Worm (Caenorhabditis elegans) whole organism, L1 larva: ENCODE measurements around the gene tbc-10.

Experiments
- C04F5.9 ChIP-seq: sonication (generic microtip); optimal IDR thresholded peaks from 2 replicates; lab custom pipeline; 2016; ENCODE audit warnings: missing genetic modification characterization, missing compliant biosample characterization
- F16B12.6 ChIP-seq: fragments of 150-350 bp; optimal IDR thresholded peaks from 2 replicates; lab custom pipeline; 2014; ENCODE audit warnings: missing biosample characterization, missing genetic modification characterization
- Y116A8C.19 ChIP-seq: sonication (generic microtip); optimal IDR thresholded peaks from 2 replicates; lab custom pipeline; 2016; ENCODE audit warnings: missing compliant biosample characterization, missing genetic modification characterization, borderline replicate concordance
- aha-1 ChIP-seq: fragments of 150-350 bp; optimal IDR thresholded peaks from 2 replicates; lab custom pipeline; 2014; ENCODE audit warnings: missing biosample characterization, missing genetic modification characterization
- alr-1 ChIP-seq: fragments of 200-800 bp; sonication (Bioruptor generic); optimal IDR thresholded peaks from 2 replicates; lab custom pipeline; 2018; ENCODE audit warnings: borderline replicate concordance, mild to moderate bottlenecking, missing genetic modification characterization, missing compliant biosample characterization
- ama-1 ChIP-seq: fragments of 150-350 bp; optimal IDR thresholded peaks from 2 replicates; lab custom pipeline; 2014
- blmp-1 ChIP-seq: fragments of 150-350 bp; optimal IDR thresholded peaks from 2 replicates; lab custom pipeline; 2014; ENCODE audit warnings: missing biosample characterization, missing genetic modification characterization
- dsc-1 ChIP-seq: sonication (generic microtip); optimal IDR thresholded peaks from 2 replicates; lab custom pipeline; 2016; ENCODE audit warnings: mild to moderate bottlenecking, missing genetic modification characterization, missing compliant biosample characterization
- efl-1 ChIP-seq, 4 experiments: fragments of 150-350 bp; optimal IDR thresholded peaks in 3 of 4; peaks in 1 of 4; 1 replicate in 1 of 4; 2 replicates in 3 of 4; lab custom pipeline; 2014; ENCODE audit warnings: missing biosample characterization in 2 of 4, missing genetic modification characterization in 2 of 4, missing genetic modification reagents in 2 of 4
- efl-3 ChIP-seq: fragments of 200-800 bp; sonication (Bioruptor generic); optimal IDR thresholded peaks from 2 replicates; lab custom pipeline; 2018; ENCODE audit warnings: mild to moderate bottlenecking, missing genetic modification characterization, missing compliant biosample characterization
- egl-13 ChIP-seq: sonication (generic microtip); optimal IDR thresholded peaks from 2 replicates; lab custom pipeline; 2016; ENCODE audit warnings: missing genotype, missing genetic modification reagents, missing genetic modification characterization, missing compliant biosample characterization
- elt-2 ChIP-seq: sonication (generic microtip); optimal IDR thresholded peaks from 2 replicates; lab custom pipeline; 2016; ENCODE audit warnings: missing genetic modification characterization, mild to moderate bottlenecking, inconsistent platforms, missing compliant biosample characterization, missing genetic modification reagents
- fkh-4 ChIP-seq: sonication (generic microtip); optimal IDR thresholded peaks from 2 replicates; lab custom pipeline; 2016; ENCODE audit warnings: missing compliant biosample characterization, missing genetic modification characterization, borderline replicate concordance
- hlh-17 ChIP-seq: fragments of 200-800 bp; sonication (Bioruptor generic); optimal IDR thresholded peaks from 2 replicates; lab custom pipeline; 2018; ENCODE audit warnings: missing genetic modification characterization, mild to moderate bottlenecking, missing compliant biosample characterization, moderate library complexity, borderline replicate concordance
- hlh-4 ChIP-seq: sonication (generic microtip); optimal IDR thresholded peaks from 2 replicates; lab custom pipeline; 2016; ENCODE audit warnings: mild to moderate bottlenecking, missing genetic modification characterization, missing compliant biosample characterization
- irx-1 ChIP-seq: sonication (generic microtip); optimal IDR thresholded peaks from 2 replicates; lab custom pipeline; 2016; ENCODE audit warnings: missing genetic modification characterization, missing compliant biosample characterization
- lin-14 ChIP-seq: fragments of 200-800 bp; sonication (Bioruptor generic); optimal IDR thresholded peaks from 2 replicates; lab custom pipeline; 2018; ENCODE audit warnings: mild to moderate bottlenecking, missing genetic modification characterization, moderate library complexity, missing compliant biosample characterization
- lin-15B ChIP-seq: fragments of 150-350 bp; sonication (generic microtip); optimal IDR thresholded peaks from 3 replicates; lab custom pipeline; 2014; ENCODE audit warnings: missing biosample characterization, missing genetic modification characterization
- lin-39 ChIP-seq: fragments of 150-350 bp; optimal IDR thresholded peaks from 2 replicates; lab custom pipeline; 2014; ENCODE audit warnings: missing biosample characterization, missing genetic modification reagents, missing genetic modification characterization
- lir-3 ChIP-seq: sonication (generic microtip); optimal IDR thresholded peaks from 2 replicates; lab custom pipeline; 2016; ENCODE audit warnings: mild to moderate bottlenecking, missing genetic modification characterization, moderate library complexity, missing compliant biosample characterization; ENCODE audit not compliant: poor library complexity
- lsy-2 ChIP-seq, 2 experiments: fragments of 150-350 bp; optimal IDR thresholded peaks; 2 replicates each; lab custom pipeline; 2014; ENCODE audit warnings: missing biosample characterization in 2 of 2, missing genetic modification characterization in 2 of 2
- mab-9 ChIP-seq: fragments of 200-800 bp; sonication (Bioruptor generic); IDR thresholded peaks from 2 replicates; pipeline ENCODE4 v1.3.6; 2022; ENCODE audit warnings: missing genetic modification reagents, missing genetic modification characterization, missing compliant biosample characterization
- mdl-1 ChIP-seq, 2 experiments: fragments of 150-350 bp; optimal IDR thresholded peaks; 2 replicates each; lab custom pipeline; 2014 to 2017; ENCODE audit warnings: missing biosample characterization in 2 of 2, missing genetic modification characterization in 2 of 2, inconsistent platforms in 1 of 2
- mef-2 ChIP-seq: fragments of 150-350 bp; optimal IDR thresholded peaks from 2 replicates; lab custom pipeline; 2014; ENCODE audit warnings: missing biosample characterization, missing genetic modification characterization
- mep-1 ChIP-seq: fragments of 150-350 bp; optimal IDR thresholded peaks from 2 replicates; lab custom pipeline; 2014; ENCODE audit warnings: missing biosample characterization, missing genetic modification characterization
- nhr-85 ChIP-seq: sonication (generic microtip); peaks from one replicate; lab custom pipeline; 2016; ENCODE audit warnings: missing genetic modification characterization, inconsistent platforms, missing compliant biosample characterization
- pax-3 ChIP-seq: fragments of 200-800 bp; sonication (Bioruptor generic); optimal IDR thresholded peaks from 2 replicates; lab custom pipeline; 2018; ENCODE audit warnings: mild to moderate bottlenecking, missing genetic modification characterization, moderate library complexity, missing compliant biosample characterization
- rnt-1 ChIP-seq: sonication (generic microtip); optimal IDR thresholded peaks from 2 replicates; lab custom pipeline; 2016; ENCODE audit warnings: mild to moderate bottlenecking, missing genetic modification characterization, moderate library complexity, missing compliant biosample characterization
- snu-23 ChIP-seq: sonication (generic microtip); optimal IDR thresholded peaks from 2 replicates; lab custom pipeline; 2016; ENCODE audit warnings: missing genetic modification characterization, missing compliant biosample characterization
- sox-4 ChIP-seq: sonication (generic microtip); optimal IDR thresholded peaks from 2 replicates; lab custom pipeline; 2016; ENCODE audit warnings: missing genetic modification characterization, missing compliant biosample characterization
- sup-37 ChIP-seq: fragments of 200-800 bp; sonication (Bioruptor generic); optimal IDR thresholded peaks from 2 replicates; lab custom pipeline; 2018; ENCODE audit warnings: mild to moderate bottlenecking, missing genetic modification characterization, missing compliant biosample characterization
- swsn-7 ChIP-seq: sonication (generic microtip); optimal IDR thresholded peaks from 2 replicates; lab custom pipeline; 2016; ENCODE audit warnings: missing genetic modification characterization, missing compliant biosample characterization
- tbx-2 ChIP-seq: sonication (generic microtip); optimal IDR thresholded peaks from 2 replicates; lab custom pipeline; 2016; ENCODE audit warnings: missing genetic modification characterization, missing compliant biosample characterization
- unc-30 ChIP-seq: sonication (generic microtip); optimal IDR thresholded peaks from 2 replicates; lab custom pipeline; 2017; ENCODE audit warnings: missing biosample characterization, missing genetic modification characterization
- unc-98 ChIP-seq: fragments of 200-800 bp; sonication (Bioruptor generic); IDR thresholded peaks from 2 replicates; pipeline ENCODE4 v1.3.6; 2022; ENCODE audit warnings: missing genetic modification characterization, missing compliant biosample characterization
- vab-15 ChIP-seq: sonication (generic microtip); optimal IDR thresholded peaks from 2 replicates; lab custom pipeline; 2017; ENCODE audit warnings: missing genotype, mild to moderate bottlenecking, missing genetic modification characterization, missing compliant biosample characterization
- xbp-1 ChIP-seq: sonication (generic microtip); optimal IDR thresholded peaks from 2 replicates; lab custom pipeline; 2016; ENCODE audit warnings: missing genetic modification characterization, missing compliant biosample characterization
- zag-1 ChIP-seq: fragments of 150-350 bp; optimal IDR thresholded peaks from 2 replicates; lab custom pipeline; 2014; ENCODE audit warnings: missing biosample characterization, missing genetic modification characterization
- ztf-4 ChIP-seq: fragments of 150-350 bp; optimal IDR thresholded peaks from 2 replicates; lab custom pipeline; 2014; ENCODE audit warnings: missing biosample characterization, missing genetic modification characterization

Gene tbc-10

DNA sequence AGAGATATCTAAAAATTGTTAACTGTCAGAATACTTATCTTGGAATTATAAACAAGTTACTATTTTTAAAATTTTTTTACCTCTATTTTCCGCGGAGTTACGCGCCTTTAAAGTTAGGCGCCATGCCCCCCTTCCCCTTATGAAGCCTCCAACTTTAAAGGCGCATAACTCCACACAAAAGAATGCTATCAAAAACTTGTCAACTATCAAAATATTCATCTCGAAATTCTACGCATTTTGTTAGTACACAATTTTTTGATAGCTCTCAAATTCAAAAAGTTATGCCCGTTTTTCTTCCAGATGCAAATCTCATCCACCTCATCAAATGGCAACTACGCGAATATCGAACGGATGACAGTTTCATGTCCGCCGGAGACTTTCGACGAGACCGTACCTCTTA lies at the start of gene tbc-10:
tbc-10 (plus strand) TSS at position 301 of the 400 bp plus-strand sequence.
- no peak for TF ChIP-seq lir-3 (tag; lab: Kevin White, UChicago)
- TF ChIP-seq, all 84 proteins: peak for 0

DNA sequence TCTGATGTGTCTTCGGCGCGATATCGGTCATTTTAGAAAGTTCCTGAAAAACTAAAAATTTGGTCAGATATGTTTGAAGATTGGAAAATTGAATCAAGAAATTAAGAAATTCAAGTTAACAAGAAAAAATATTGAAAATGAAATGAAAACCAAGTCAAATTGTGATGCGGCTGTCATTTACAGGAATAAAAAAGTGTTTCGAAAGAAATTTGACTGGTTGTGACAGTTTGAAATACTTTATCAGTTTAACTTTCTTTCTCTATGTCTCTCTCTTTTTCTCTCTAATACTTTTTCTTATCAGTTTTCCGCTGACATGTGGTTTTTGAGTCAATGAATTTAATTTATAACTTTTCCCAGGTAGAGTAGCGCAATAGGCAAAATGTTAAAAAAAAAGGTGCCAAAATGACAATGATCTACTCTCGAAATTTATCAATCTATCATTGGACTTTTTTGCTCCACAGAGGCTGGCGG lies 47.0 kb upstream of the tbc-10 start, which contains the start of gene fbxa-55:
fbxa-55 (minus strand) TSS at position 51 of the 471 bp plus-strand sequence.
- TF ChIP-seq nhr-85 = no peak
- TF ChIP-seq elt-2 = peak; percentile 55

DNA sequence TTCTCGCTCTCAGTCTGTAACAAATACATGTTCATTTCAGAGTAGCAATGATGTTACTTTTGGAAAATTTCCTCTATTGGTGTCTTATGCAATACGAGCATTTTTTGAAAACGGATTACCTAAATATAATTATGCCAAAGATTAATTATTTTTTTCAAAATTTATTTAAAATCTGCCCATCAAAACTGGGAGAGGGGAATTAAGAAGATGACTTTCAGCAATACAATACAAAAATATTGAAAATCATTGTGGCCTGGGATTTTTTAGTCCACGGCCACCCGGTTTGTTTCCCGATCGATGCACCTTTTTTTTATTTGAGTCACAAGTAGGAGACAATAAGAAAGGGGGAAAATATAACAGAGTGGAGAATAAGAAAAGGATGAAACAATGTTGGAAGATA lies 45.1 kb upstream of the tbc-10 start, which contains the start of gene fbxa-56:
fbxa-56 (minus strand) TSS at position 101 of the 400 bp plus-strand sequence.
- TF ChIP-seq Y116A8C.19 (tag; lab: Kevin White, UChicago) (no peak), xbp-1 (tag; lab: Kevin White, UChicago) (no peak), nhr-85 (no peak), efl-1 (optimal IDR thresholded peaks at IDR 0.05; lab: Kevin White, UChicago) (no peak), efl-1 (GFP tag; optimal IDR thresholded peaks at IDR 0.05 in 1 of 2; lab: Kevin White, UChicago) (peak in 1 of 2 experiments; percentile 32), aha-1 (tag; lab: Kevin White, UChicago) (no peak), mab-9 (GFP tag; lab: Robert Waterston, UW) (no peak), efl-3 (GFP tag; lab: Kevin White, UChicago) (no peak), dsc-1 (tag; lab: Kevin White, UChicago) (no peak), ztf-4 (tag; lab: Kevin White, UChicago) (no peak)

ce11 chrIII:938569-938968 lies 44.5 kb upstream of the tbc-10 start, which contains the start of gene fbxa-22:
fbxa-22 (plus strand) TSS chrIII:938869.
- TF ChIP-seq pax-3 (no peak), sup-37 (GFP tag; lab: Kevin White, UChicago) (no peak), hlh-4 (tag; lab: Kevin White, UChicago) (no peak), mep-1 (tag; lab: Kevin White, UChicago) (no peak), mef-2 (tag; lab: Kevin White, UChicago) (no peak), lin-15B (tag; lab: Kevin White, UChicago) (no peak), mdl-1 (tag; optimal IDR thresholded peaks at IDR 0.05; lab: Kevin White, UChicago) (no peak), blmp-1 (tag; lab: Kevin White, UChicago) (no peak), egl-13 (no peak), tbx-2 (no peak), Y116A8C.19 (tag; lab: Kevin White, UChicago) (no peak), lin-39 (tag; lab: Kevin White, UChicago) (no peak), alr-1 (tag; lab: Kevin White, UChicago) (no peak), lsy-2 (tag; optimal IDR thresholded peaks at IDR 0.05; lab: Kevin White, UChicago) (no peak)

ce11 chrIII:941958-942357 lies 41.1 kb upstream of the tbc-10 start:
- TF ChIP-seq unc-30 (tag; lab: Kevin White, UChicago) = no peak
- no peak for TF ChIP-seq Y116A8C.19 (tag; lab: Kevin White, UChicago)
- TF ChIP-seq ama-1 (lab: Kevin White, UChicago) = no peak
- TF ChIP-seq rnt-1 = no peak
- no peak for TF ChIP-seq sox-4 (tag; lab: Kevin White, UChicago)
- no peak for TF ChIP-seq mef-2 (tag; lab: Kevin White, UChicago)
- TF ChIP-seq vab-15 (tag; lab: Kevin White, UChicago) = no peak
- TF ChIP-seq lin-14 = no peak
- no peak for TF ChIP-seq irx-1 (tag; lab: Kevin White, UChicago)
- no peak for TF ChIP-seq lir-3 (tag; lab: Kevin White, UChicago)
- no peak for TF ChIP-seq hlh-17
- no peak for TF ChIP-seq fkh-4 (tag; lab: Kevin White, UChicago)
- no peak for TF ChIP-seq snu-23
- TF ChIP-seq zag-1 = no peak
- no peak for TF ChIP-seq unc-98
- no peak for TF ChIP-seq C04F5.9 (tag; lab: Kevin White, UChicago)
- TF ChIP-seq F16B12.6 = no peak
- TF ChIP-seq swsn-7 = no peak
- TF ChIP-seq, all 84 proteins: peak for 0
